Worm (Caenorhabditis elegans) whole organism, L2 larva: Measurements from ENCODE around the gene srw-71.

Experiments
- lin-13 ChIP-seq: fragments of 150-350 bp; optimal IDR thresholded peaks from 2 replicates; lab custom pipeline; 2014; ENCODE audit warnings: missing biosample characterization, missing genetic modification reagents, missing genetic modification characterization
- lin-39 ChIP-seq: fragments of 150-350 bp; optimal IDR thresholded peaks from 2 replicates; lab custom pipeline; 2014; ENCODE audit warnings: missing biosample characterization, missing genetic modification reagents, missing genetic modification characterization
- nhr-237 ChIP-seq: fragments of 150-350 bp; optimal IDR thresholded peaks from 2 replicates; lab custom pipeline; 2014; ENCODE audit warnings: missing biosample characterization, missing genetic modification characterization
- unc-55 ChIP-seq: fragments of 150-350 bp; sonication (generic microtip); optimal IDR thresholded peaks from 3 replicates; lab custom pipeline; 2014; ENCODE audit warnings: missing biosample characterization, missing genetic modification reagents, missing genetic modification characterization
- zag-1 ChIP-seq: fragments of 150-350 bp; optimal IDR thresholded peaks from 2 replicates; lab custom pipeline; 2014; ENCODE audit warnings: missing biosample characterization, missing genetic modification characterization

ce11 chrV:7478404-7478803, 47.5 kb upstream of the srw-71 start, which contains the start of gene str-190:
- TF ChIP-seq nhr-237 (tag; lab: Kevin White, UChicago) (no peak), lin-39 (tag; lab: Kevin White, UChicago) (no peak), unc-55 (no peak), zag-1 (tag; lab: Kevin White, UChicago) (no peak), lin-13 (no peak)
